Worm (Caenorhabditis elegans) whole organism, young adult: ENCODE results near the gene nhr-90.

Experiments
- F22D6.2 ChIP-seq: sonication (generic microtip); optimal IDR thresholded peaks from 2 replicates; lab custom pipeline; 2016; ENCODE audit warnings: mild to moderate bottlenecking, missing genetic modification characterization, missing compliant biosample characterization
- athp-1 ChIP-seq: sonication (generic microtip); optimal IDR thresholded peaks from 2 replicates; lab custom pipeline; 2017; ENCODE audit warnings: mild to moderate bottlenecking, missing genetic modification characterization, missing compliant biosample characterization
- cebp-1 ChIP-seq, 2 experiments: fragments of 200-800 bp in 1 of 2; sonication (Bioruptor generic) in 1 of 2; sonication (generic microtip) in 1 of 2; IDR thresholded peaks in 1 of 2; optimal IDR thresholded peaks in 1 of 2; 2 replicates each; pipeline versions ENCODE4 v1.3.6 to Lab custom; 2017 to 2022; ENCODE audit warnings: missing compliant biosample characterization in 2 of 2, missing genetic modification characterization in 2 of 2, mild to moderate bottlenecking in 1 of 2, missing genetic modification reagents in 1 of 2, moderate library complexity in 1 of 2
- cebp-2 ChIP-seq: fragments of 200-800 bp; sonication (Bioruptor generic); IDR thresholded peaks from 2 replicates; pipeline ENCODE4 v1.3.6; 2022; ENCODE audit warnings: missing genetic modification characterization, missing compliant biosample characterization
- ceh-27 ChIP-seq: fragments of 200-800 bp; sonication (Bioruptor generic); optimal IDR thresholded peaks from 2 replicates; lab custom pipeline; 2018; ENCODE audit warnings: mild to moderate bottlenecking, missing genetic modification characterization, moderate library complexity, missing compliant biosample characterization
- dox-1 ChIP-seq: fragments of 200-800 bp; sonication (Bioruptor generic); IDR thresholded peaks from 2 replicates; pipeline ENCODE4 v1.3.6; 2022; ENCODE audit warnings: missing genetic modification reagents, missing genetic modification characterization, missing compliant biosample characterization
- dpl-1 ChIP-seq: fragments of 150-350 bp; optimal IDR thresholded peaks from 2 replicates; lab custom pipeline; 2014; ENCODE audit warnings: missing biosample characterization, missing genetic modification reagents, missing genetic modification characterization
- mxl-1 ChIP-seq: sonication (generic microtip); optimal IDR thresholded peaks from 2 replicates; lab custom pipeline; 2016; ENCODE audit warnings: missing genetic modification characterization, missing compliant biosample characterization
- unc-130 ChIP-seq: sonication (generic microtip); optimal IDR thresholded peaks from 2 replicates; lab custom pipeline; 2016; ENCODE audit warnings: missing genetic modification reagents, missing genetic modification characterization, missing compliant biosample characterization
- unc-62 ChIP-seq: fragments of 150-350 bp; optimal IDR thresholded peaks from 2 replicates; lab custom pipeline; 2014; ENCODE audit warnings: missing biosample characterization, missing genetic modification reagents, missing genetic modification characterization
- zim-3 ChIP-seq: sonication (generic microtip); optimal IDR thresholded peaks from 2 replicates; lab custom pipeline; 2017; ENCODE audit warnings: mild to moderate bottlenecking, missing genetic modification characterization, moderate library complexity, missing compliant biosample characterization

- TF ChIP-seq cebp-2 (GFP tag; lab: Robert Waterston, UW): no peak
- TF ChIP-seq mxl-1: no peak
- TF ChIP-seq F22D6.2 (tag; lab: Kevin White, UChicago): no peak
- no peak for TF ChIP-seq unc-62
- no peak for TF ChIP-seq dpl-1 (GFP tag; lab: Kevin White, UChicago)
- TF ChIP-seq zim-3 (tag; lab: Kevin White, UChicago): no peak
- TF ChIP-seq dox-1 (GFP tag; lab: Robert Waterston, UW): no peak
- no peak for TF ChIP-seq cebp-1 (GFP tag; IDR thresholded peaks at IDR 0.05; lab: Robert Waterston, UW)
- TF ChIP-seq cebp-1 (tag; optimal IDR thresholded peaks at IDR 0.05; lab: Kevin White, UChicago): no peak
- TF ChIP-seq unc-130 (GFP tag; lab: Kevin White, UChicago): no peak
- TF ChIP-seq ceh-27: no peak
- no peak for TF ChIP-seq athp-1 (tag; lab: Kevin White, UChicago)
Observed at ce11 chrV:615275-615674, 5.0 kb downstream of the nhr-90 start, which contains the start of gene F48G7.13.
